Fruit fly (Drosophila melanogaster): ENCODE results near the gene CG8173.

The CG8173 gene

dm6 chrX:17709546-17710272 is at the start of gene CG8173, which contains the start of gene raskol:
Gene CG8173, minus strand, starts transcription at chrX:17709653.
Gene raskol, plus strand, starts transcription at chrX:17710144.
- TF ChIP-seq h (optimal IDR thresholded peaks at IDR 0.05) (no peak), psq (optimal IDR thresholded peaks at IDR 0.05) (peak; percentile 78)

DNA sequence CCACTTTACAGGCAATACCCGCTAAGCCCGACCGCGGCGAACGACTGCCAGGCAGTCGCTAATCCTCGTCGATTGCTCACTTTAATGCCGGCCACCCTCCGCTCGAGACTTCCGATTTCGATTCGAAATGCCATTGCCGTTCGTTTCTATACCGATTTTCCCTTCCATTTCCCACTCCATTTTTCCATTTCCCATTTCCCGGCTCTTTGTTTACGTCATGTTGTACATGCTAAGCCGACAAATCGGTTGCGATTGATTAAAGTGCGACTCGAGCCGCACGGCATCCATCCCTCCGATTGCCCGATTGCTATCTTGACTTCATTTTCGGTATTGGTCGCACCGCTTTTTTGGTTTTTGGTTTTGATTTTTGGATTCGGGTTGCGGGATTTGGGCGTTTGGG is 47.4 kb upstream of the CG8173 start:
- no peak for TF ChIP-seq insv (optimal IDR thresholded peaks at IDR 0.05)
- no peak for TF ChIP-seq Myc (optimal IDR thresholded peaks at IDR 0.05)
- no peak for TF ChIP-seq ttk (optimal IDR thresholded peaks at IDR 0.05)

dm6 chrX:17755158-17755557 is 45.7 kb upstream of the CG8173 start:
- no peak for TF ChIP-seq Sin3A (optimal IDR thresholded peaks at IDR 0.05)
- TF ChIP-seq ttk (optimal IDR thresholded peaks at IDR 0.05) = no peak
- no peak for TF ChIP-seq psq (optimal IDR thresholded peaks at IDR 0.05)
- no peak for TF ChIP-seq Myc (optimal IDR thresholded peaks at IDR 0.05)
- no peak for TF ChIP-seq h (optimal IDR thresholded peaks at IDR 0.05)
- no peak for TF ChIP-seq insv (optimal IDR thresholded peaks at IDR 0.05)

dm6 chrX:17751658-17752057 is 42.2 kb upstream of the CG8173 start:
- no peak for TF ChIP-seq Sin3A (optimal IDR thresholded peaks at IDR 0.05)
- no peak for TF ChIP-seq insv (optimal IDR thresholded peaks at IDR 0.05)
- no peak for TF ChIP-seq ttk (optimal IDR thresholded peaks at IDR 0.05)
- TF ChIP-seq Myc (optimal IDR thresholded peaks at IDR 0.05) = no peak
- no peak for TF ChIP-seq psq (optimal IDR thresholded peaks at IDR 0.05)
- TF ChIP-seq h (optimal IDR thresholded peaks at IDR 0.05) = no peak

DNA sequence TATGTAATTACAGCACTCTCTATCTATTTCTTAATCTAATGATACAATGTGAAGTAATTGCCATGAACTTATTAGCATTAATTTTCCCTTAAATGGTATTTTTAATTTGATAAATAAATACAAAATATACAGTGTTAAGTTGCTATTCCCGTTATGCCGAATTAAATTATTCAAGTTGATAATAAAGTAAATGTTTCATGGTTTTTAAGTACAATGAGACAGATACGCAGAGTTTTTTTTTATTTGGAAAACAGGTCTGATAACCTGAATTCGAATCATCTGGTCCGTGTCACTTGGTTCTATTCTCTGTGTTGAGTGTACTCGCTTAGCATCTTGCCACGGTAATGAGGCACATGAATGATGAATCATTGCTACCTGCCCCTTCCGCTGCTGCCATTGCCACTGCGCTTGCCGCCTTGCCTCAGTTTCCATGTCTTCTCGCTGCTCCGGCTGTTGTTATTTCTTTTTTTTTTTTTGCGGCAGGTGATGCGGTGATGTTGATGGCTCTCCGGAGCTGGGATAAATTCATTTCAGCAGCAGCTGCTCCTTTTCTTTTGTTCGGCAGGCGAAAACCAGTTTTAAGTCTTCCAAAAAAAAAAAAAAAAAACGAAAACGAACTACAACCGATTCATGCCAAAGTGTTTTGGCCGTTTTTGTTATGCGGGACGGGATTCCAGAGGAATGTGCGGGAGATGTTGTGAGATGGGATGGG is 36.4 kb upstream of the CG8173 start:
- TF ChIP-seq psq (optimal IDR thresholded peaks at IDR 0.05) (no peak), insv (optimal IDR thresholded peaks at IDR 0.05) (no peak)

dm6 chrX:17743598-17743997 is 34.1 kb upstream of the CG8173 start:
- TF ChIP-seq ttk (optimal IDR thresholded peaks at IDR 0.05) (no peak), Myc (optimal IDR thresholded peaks at IDR 0.05) (no peak), Sin3A (optimal IDR thresholded peaks at IDR 0.05) (no peak), h (optimal IDR thresholded peaks at IDR 0.05) (no peak), psq (optimal IDR thresholded peaks at IDR 0.05) (no peak), insv (optimal IDR thresholded peaks at IDR 0.05) (no peak)

DNA sequence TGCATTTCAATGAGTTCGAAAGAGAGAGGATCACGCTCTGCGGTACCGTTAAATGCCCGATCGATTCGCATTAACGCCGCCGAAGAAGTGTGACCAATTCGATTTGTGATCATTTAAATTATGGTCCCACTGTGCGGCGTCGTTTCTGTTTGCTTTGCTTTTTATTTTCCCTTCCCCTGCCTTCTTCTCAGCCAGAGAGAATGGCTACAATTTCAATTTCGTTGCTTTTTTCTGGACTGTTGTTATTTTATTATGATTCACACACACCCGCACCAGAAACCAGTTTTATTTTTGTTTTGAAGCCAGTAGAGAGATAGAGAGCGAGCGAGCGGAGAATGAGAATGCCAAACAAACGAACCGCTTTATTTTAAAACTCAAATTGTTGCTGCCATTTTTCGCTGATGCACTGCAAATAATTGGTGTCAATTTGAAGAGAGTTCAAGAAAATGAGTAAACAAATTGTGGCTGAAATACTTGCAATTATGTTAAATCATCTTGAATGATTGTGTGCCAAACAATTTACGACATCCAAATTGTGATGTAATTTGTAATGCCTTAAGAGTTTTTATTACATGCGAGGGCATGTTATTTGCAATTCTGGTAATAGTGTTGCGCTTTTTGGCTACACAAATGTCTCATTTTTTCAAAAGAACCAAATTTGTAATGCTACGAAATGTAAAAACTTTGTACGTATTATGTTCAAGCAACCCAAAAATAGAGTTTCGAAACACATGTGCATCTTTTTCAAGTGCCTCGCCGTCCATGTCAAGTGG is 33.3 kb upstream of the CG8173 start:
- TF ChIP-seq ttk (optimal IDR thresholded peaks at IDR 0.05) (no peak), psq (optimal IDR thresholded peaks at IDR 0.05) (no peak), insv (optimal IDR thresholded peaks at IDR 0.05) (no peak), h (optimal IDR thresholded peaks at IDR 0.05) (no peak), Sin3A (optimal IDR thresholded peaks at IDR 0.05) (no peak)

DNA sequence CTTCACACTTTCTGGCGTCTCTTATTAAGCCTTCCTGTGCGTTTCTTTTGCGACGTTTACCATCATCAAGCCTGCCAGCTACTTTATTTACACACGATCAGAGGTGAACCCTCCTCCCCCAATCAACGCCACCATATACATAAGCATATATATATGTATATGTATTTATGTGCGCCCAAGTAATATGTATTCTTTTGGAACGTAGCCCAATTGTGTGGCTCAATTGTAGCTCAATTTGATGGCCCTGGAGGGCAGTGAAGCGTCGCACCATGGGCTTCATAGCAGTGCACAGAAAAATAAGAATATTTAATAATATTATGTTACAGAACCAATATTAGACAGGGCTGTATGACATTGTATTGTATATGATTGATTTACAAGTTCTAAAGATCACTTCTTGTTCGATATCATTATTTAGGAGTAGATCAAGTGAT is 32.4 kb upstream of the CG8173 start:
- no peak for TF ChIP-seq h (optimal IDR thresholded peaks at IDR 0.05)
- no peak for TF ChIP-seq Myc (optimal IDR thresholded peaks at IDR 0.05)
- no peak for TF ChIP-seq insv (optimal IDR thresholded peaks at IDR 0.05)
- TF ChIP-seq ttk (optimal IDR thresholded peaks at IDR 0.05) = no peak
- no peak for TF ChIP-seq psq (optimal IDR thresholded peaks at IDR 0.05)
- no peak for TF ChIP-seq Sin3A (optimal IDR thresholded peaks at IDR 0.05)

DNA sequence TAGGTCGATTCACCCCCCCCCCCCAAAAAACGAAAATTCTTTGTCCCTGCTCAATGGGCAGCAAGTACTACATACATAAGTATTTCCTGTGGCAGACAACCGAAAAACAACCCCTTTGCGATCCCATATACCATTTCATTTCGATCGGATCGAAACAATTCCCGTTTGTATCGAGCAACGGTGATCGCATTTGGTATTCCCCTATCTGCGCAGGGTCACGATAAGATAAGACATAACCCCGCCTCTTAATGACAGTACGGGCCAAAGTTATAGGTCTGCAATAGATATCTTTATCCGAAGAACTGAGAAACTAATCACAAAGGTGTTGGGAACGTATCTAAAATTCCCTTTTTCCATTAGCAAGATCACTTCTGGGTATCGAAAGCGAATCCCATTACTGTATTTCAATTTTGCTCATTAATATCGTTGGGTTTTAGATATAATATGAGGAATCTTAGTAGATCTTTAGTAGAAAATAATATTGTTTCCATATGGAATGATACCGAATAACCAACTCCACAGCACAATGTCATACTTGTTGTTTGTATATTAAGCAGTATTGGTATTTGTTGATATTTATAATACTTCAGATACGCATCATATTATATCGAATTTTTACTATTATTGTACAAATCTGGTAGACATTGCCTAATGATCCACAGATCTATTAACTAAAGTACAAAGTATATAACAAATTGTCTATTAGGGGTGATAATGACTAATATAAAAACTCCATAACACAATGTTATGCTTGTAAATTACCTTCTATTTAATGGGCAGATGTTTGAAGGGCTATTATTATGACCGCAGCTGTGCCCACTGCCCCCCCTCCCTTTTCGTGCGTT is 31.8 kb upstream of the CG8173 start:
- TF ChIP-seq h (optimal IDR thresholded peaks at IDR 0.05) (no peak), ttk (optimal IDR thresholded peaks at IDR 0.05) (no peak), Sin3A (optimal IDR thresholded peaks at IDR 0.05) (no peak), insv (optimal IDR thresholded peaks at IDR 0.05) (no peak), psq (optimal IDR thresholded peaks at IDR 0.05) (no peak), Myc (optimal IDR thresholded peaks at IDR 0.05) (no peak)

dm6 chrX:17739974-17740373 is 30.5 kb upstream of the CG8173 start:
- TF ChIP-seq insv (optimal IDR thresholded peaks at IDR 0.05) (no peak), ttk (optimal IDR thresholded peaks at IDR 0.05) (no peak), psq (optimal IDR thresholded peaks at IDR 0.05) (no peak)

DNA sequence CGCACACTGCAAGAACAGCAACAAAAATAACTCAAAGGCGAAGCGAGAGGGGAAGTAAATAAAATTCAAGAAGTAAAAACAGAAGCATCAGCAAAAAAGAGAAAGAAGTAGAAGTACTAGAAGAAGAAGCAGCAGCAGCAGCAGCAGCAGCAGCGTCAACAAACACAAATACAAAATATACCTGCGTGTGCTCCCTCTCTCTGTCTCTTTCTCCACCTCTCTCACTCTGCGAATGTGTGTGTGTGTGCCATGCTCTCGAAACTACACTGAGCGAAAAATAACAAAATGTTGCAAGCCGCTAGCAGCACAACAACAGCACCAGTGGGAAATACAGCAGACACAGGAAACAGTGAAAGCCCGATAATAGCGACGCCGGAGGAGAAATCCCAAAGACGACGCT is 29.5 kb upstream of the CG8173 start:
- no peak for TF ChIP-seq Myc (optimal IDR thresholded peaks at IDR 0.05)
- TF ChIP-seq insv (optimal IDR thresholded peaks at IDR 0.05) = no peak
- no peak for TF ChIP-seq ttk (optimal IDR thresholded peaks at IDR 0.05)
- no peak for TF ChIP-seq Sin3A (optimal IDR thresholded peaks at IDR 0.05)
- no peak for TF ChIP-seq h (optimal IDR thresholded peaks at IDR 0.05)
- TF ChIP-seq psq (optimal IDR thresholded peaks at IDR 0.05) = no peak

DNA sequence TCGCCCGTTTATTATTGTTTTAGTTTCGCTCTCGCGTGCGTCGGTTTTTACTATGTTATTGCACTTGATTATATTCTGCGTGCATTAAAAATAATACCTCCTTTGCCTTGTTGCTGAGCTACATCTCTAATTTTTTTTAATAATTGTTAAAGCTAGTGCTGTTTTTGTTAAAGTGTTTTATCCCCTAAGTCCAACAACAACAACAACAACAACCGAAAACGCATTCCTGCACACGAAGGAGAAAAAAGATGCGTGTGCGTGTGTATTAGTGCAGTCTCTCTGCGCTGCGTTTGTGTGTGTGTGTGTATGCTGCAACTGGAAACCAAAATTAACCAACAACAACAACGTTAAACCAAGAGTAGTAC is 29.0 kb upstream of the CG8173 start:
- TF ChIP-seq h (optimal IDR thresholded peaks at IDR 0.05) (no peak), Myc (optimal IDR thresholded peaks at IDR 0.05) (no peak), psq (optimal IDR thresholded peaks at IDR 0.05) (no peak), Sin3A (optimal IDR thresholded peaks at IDR 0.05) (no peak), insv (optimal IDR thresholded peaks at IDR 0.05) (no peak), ttk (optimal IDR thresholded peaks at IDR 0.05) (no peak)

Data from Kc167 (cell line).